Fruit fly (Drosophila melanogaster) S2 (cell line): ENCODE results near the gene CAH3.

Experiments used
- CG8478 ChIP-seq: fragments of >200 bp; optimal IDR thresholded peaks from 2 replicates; lab custom pipeline; 2018
- CTCF ChIP-seq, 2 experiments: fragments of >200 bp; optimal IDR thresholded peaks; 2 replicates each; lab custom pipeline; 2018

- TF ChIP-seq CTCF (optimal IDR thresholded peaks at IDR 0.05; lab: Kevin White, UChicago) (no peak), CG8478 (no peak)
Measured at dm6 chrX:8732379-8732778, 51.3 kb downstream of the CAH3 start.
